Fruit fly (Drosophila melanogaster) whole organism, embryonic: ENCODE measurements around the gene CG11168.

Experiments used
- Abd-B ChIP-seq: fragments of 200-800 bp; sonication (Bioruptor generic); optimal IDR thresholded peaks from 2 replicates; lab custom pipeline; 2018; ENCODE audit warnings: missing biosample characterization, mild to moderate bottlenecking, missing genetic modification characterization, moderate library complexity
- Ada2b ChIP-seq: fragments of 200-800 bp; sonication (Bioruptor generic); IDR thresholded peaks from 2 replicates; pipeline ENCODE4 v1.3.6; 2022; ENCODE audit warnings: missing biosample characterization, missing genetic modification characterization
- Aef1 ChIP-seq: fragments of 200-800 bp; sonication (Bioruptor generic); IDR thresholded peaks from 3 replicates; pipeline ENCODE4 v1.3.6; 2022; ENCODE audit warnings: missing biosample characterization, missing genetic modification characterization
- Atf3 ChIP-seq: fragments of 200-800 bp; sonication (Bioruptor generic); optimal IDR thresholded peaks from 3 replicates; lab custom pipeline; 2016; ENCODE audit warnings: missing biosample characterization, missing genetic modification characterization
- Awh ChIP-seq: fragments of 200-800 bp; sonication (Bioruptor generic); IDR thresholded peaks from 2 replicates; pipeline ENCODE4, ENCODE4 v1.3.6; 2022; ENCODE audit warnings: missing biosample characterization, missing genetic modification characterization
- CG10321 ChIP-seq: fragments of 200-800 bp; sonication (Bioruptor generic); IDR thresholded peaks from 2 replicates; pipeline ENCODE4 v1.3.6; 2022; ENCODE audit warnings: missing biosample characterization, missing genetic modification characterization
- CG10462 ChIP-seq: fragments of 200-800 bp; sonication (Bioruptor generic); optimal IDR thresholded peaks from 2 replicates; lab custom pipeline; 2016; ENCODE audit warnings: missing biosample characterization, missing genetic modification characterization
- CG13287 ChIP-seq: fragments of 200-800 bp; sonication (Bioruptor generic); IDR thresholded peaks from 2 replicates; pipeline ENCODE4 v1.3.6; 2022; ENCODE audit warnings: missing biosample characterization, missing genetic modification characterization; ENCODE audit not compliant: partially characterized antibody
- CG13424 ChIP-seq: fragments of 200-800 bp; sonication (Bioruptor generic); optimal IDR thresholded peaks from 2 replicates; lab custom pipeline; 2019; ENCODE audit warnings: missing biosample characterization, mild to moderate bottlenecking, missing genetic modification characterization, moderate library complexity
- CG14050 ChIP-seq: fragments of 200-800 bp; sonication (Bioruptor generic); IDR thresholded peaks from 3 replicates; pipeline ENCODE4 v1.3.6; 2022; ENCODE audit warnings: missing biosample characterization, missing genetic modification characterization
- CG1602 ChIP-seq: fragments of 200-800 bp; sonication (Bioruptor generic); optimal IDR thresholded peaks from 3 replicates; lab custom pipeline; 2016; ENCODE audit warnings: missing biosample characterization, missing genetic modification characterization
- CG31441 ChIP-seq: fragments of 200-800 bp; sonication (Bioruptor generic); IDR thresholded peaks from 2 replicates; pipeline ENCODE4 v1.3.6; 2022; ENCODE audit warnings: missing biosample characterization, missing genetic modification characterization
- CG32767 ChIP-seq: fragments of 200-800 bp; sonication (Bioruptor generic); IDR thresholded peaks from 2 replicates; pipeline ENCODE4 v1.3.6; 2022; ENCODE audit warnings: missing biosample characterization, missing genetic modification characterization
- CG4730 ChIP-seq: fragments of 200-800 bp; sonication (Bioruptor generic); IDR thresholded peaks from 2 replicates; pipeline ENCODE4 v1.3.6; 2022; ENCODE audit warnings: missing biosample characterization, missing genetic modification characterization
- CG6791 ChIP-seq: fragments of 200-800 bp; sonication (Bioruptor generic); IDR thresholded peaks from 3 replicates; pipeline ENCODE4 v1.3.6; 2022; ENCODE audit warnings: missing biosample characterization, missing genetic modification characterization; ENCODE audit not compliant: partially characterized antibody
- CG6854 ChIP-seq: fragments of 200-800 bp; sonication (Bioruptor generic); optimal IDR thresholded peaks from 3 replicates; lab custom pipeline; 2017; ENCODE audit warnings: missing biosample characterization, mild to moderate bottlenecking, missing genetic modification characterization
- CG7372 ChIP-seq: fragments of 200-800 bp; sonication (Bioruptor generic); IDR thresholded peaks from 2 replicates; pipeline ENCODE4 v1.3.6; 2022; ENCODE audit warnings: missing biosample characterization, missing genetic modification characterization
- CG9727 ChIP-seq: fragments of 200-800 bp; sonication (Bioruptor generic); optimal IDR thresholded peaks from 3 replicates; lab custom pipeline; 2017; ENCODE audit warnings: missing biosample characterization, mild to moderate bottlenecking, missing genetic modification characterization
- Dref ChIP-seq: fragments of 200-800 bp; sonication (Bioruptor generic); IDR thresholded peaks from 2 replicates; pipeline ENCODE4 v1.3.6; 2022; ENCODE audit warnings: missing biosample characterization, missing genetic modification characterization
- ERR ChIP-seq: fragments of 200-800 bp; sonication (Bioruptor generic); optimal IDR thresholded peaks from 2 replicates; lab custom pipeline; 2016; ENCODE audit warnings: missing biosample characterization, missing genetic modification characterization
- Elba2 ChIP-seq: fragments of 200-800 bp; sonication (Bioruptor generic); optimal IDR thresholded peaks from 3 replicates; lab custom pipeline; 2016; ENCODE audit warnings: missing biosample characterization, missing genetic modification characterization
- HHEX ChIP-seq: fragments of 200-800 bp; sonication (Bioruptor generic); optimal IDR thresholded peaks from 3 replicates; lab custom pipeline; 2017; ENCODE audit warnings: missing biosample characterization, mild to moderate bottlenecking, missing genetic modification characterization, missing genetic modification reagents
- HLH3B ChIP-seq: fragments of 200-800 bp; sonication (Bioruptor generic); IDR thresholded peaks from 2 replicates; pipeline ENCODE4 v1.3.6; 2022; ENCODE audit warnings: missing biosample characterization, missing genetic modification characterization
- HLHmδ ChIP-seq: fragments of 200-800 bp; sonication (Bioruptor generic); optimal IDR thresholded peaks from 2 replicates; lab custom pipeline; 2018; ENCODE audit warnings: missing biosample characterization, mild to moderate bottlenecking, missing genetic modification characterization, moderate library complexity
- Med ChIP-seq: fragments of 200-800 bp; sonication (Bioruptor generic); peaks from one replicate; lab custom pipeline; 2016; ENCODE audit warnings: missing biosample characterization, missing genetic modification characterization, mild to moderate bottlenecking, inconsistent platforms, moderate library complexity
- Myb ChIP-seq: fragments of 200-800 bp; sonication (Bioruptor generic); optimal IDR thresholded peaks from 2 replicates; lab custom pipeline; 2016; ENCODE audit warnings: missing biosample characterization, missing genetic modification characterization
- NC2α ChIP-seq: fragments of 200-800 bp; sonication (Bioruptor generic); optimal IDR thresholded peaks from 2 replicates; lab custom pipeline; 2016; ENCODE audit warnings: missing biosample characterization, missing genetic modification characterization
- Nf-YB ChIP-seq: fragments of 200-800 bp; sonication (Bioruptor generic); optimal IDR thresholded peaks from 3 replicates; lab custom pipeline; 2019; ENCODE audit warnings: missing biosample characterization, mild to moderate bottlenecking, missing genetic modification characterization, moderate library complexity
- Side ChIP-seq: fragments of 200-800 bp; sonication (Bioruptor generic); optimal IDR thresholded peaks from 2 replicates; lab custom pipeline; 2016; ENCODE audit warnings: missing biosample characterization, missing genetic modification characterization
- Six4 ChIP-seq: fragments of 200-800 bp; sonication (Bioruptor generic); optimal IDR thresholded peaks from 2 replicates; lab custom pipeline; 2016; ENCODE audit warnings: missing biosample characterization, missing genetic modification characterization
- Sox100B ChIP-seq: fragments of 200-800 bp; sonication (Bioruptor generic); optimal IDR thresholded peaks from 3 replicates; lab custom pipeline; 2018; ENCODE audit warnings: missing biosample characterization, mild to moderate bottlenecking, missing genetic modification characterization
- Sry-δ ChIP-seq: fragments of 200-800 bp; sonication (Bioruptor generic); optimal IDR thresholded peaks from 2 replicates; lab custom pipeline; 2016; ENCODE audit warnings: missing biosample characterization, missing genetic modification characterization
- Usf ChIP-seq: fragments of 200-800 bp; sonication (Bioruptor generic); optimal IDR thresholded peaks from 2 replicates; lab custom pipeline; 2017; ENCODE audit warnings: missing genotype, missing biosample characterization, missing genetic modification characterization
- abd-A ChIP-seq: fragments of 200-800 bp; sonication (Bioruptor generic); optimal IDR thresholded peaks from 3 replicates; lab custom pipeline; 2019; ENCODE audit warnings: missing biosample characterization, mild to moderate bottlenecking, missing genetic modification characterization, moderate library complexity
- bbx ChIP-seq: fragments of 200-800 bp; sonication (Bioruptor generic); IDR thresholded peaks from 2 replicates; pipeline ENCODE4 v1.3.6; 2022; ENCODE audit warnings: missing biosample characterization, missing genetic modification characterization; ENCODE audit not compliant: partially characterized antibody
- chn ChIP-seq: fragments of 200-800 bp; sonication (Bioruptor generic); optimal IDR thresholded peaks from 2 replicates; lab custom pipeline; 2016; ENCODE audit warnings: missing biosample characterization, missing genetic modification characterization
- da ChIP-seq: fragments of 200-800 bp; sonication (Bioruptor generic); optimal IDR thresholded peaks from 2 replicates; lab custom pipeline; 2016; ENCODE audit warnings: missing biosample characterization, missing genetic modification characterization
- ewg ChIP-seq: fragments of 200-800 bp; sonication (Bioruptor generic); optimal IDR thresholded peaks from 3 replicates; lab custom pipeline; 2017; ENCODE audit warnings: mild to moderate bottlenecking, missing biosample characterization, missing genetic modification reagents, missing genetic modification characterization
- exex ChIP-seq: fragments of 200-800 bp; sonication (Bioruptor generic); optimal IDR thresholded peaks from 4 replicates; lab custom pipeline; 2018; ENCODE audit warnings: missing biosample characterization, mild to moderate bottlenecking, missing genetic modification characterization, moderate library complexity
- gsb ChIP-seq: fragments of 200-800 bp; sonication (Bioruptor generic); IDR thresholded peaks from 2 replicates; pipeline ENCODE4 v1.3.6; 2022; ENCODE audit warnings: missing biosample characterization, missing genetic modification characterization
- gsb-n ChIP-seq: fragments of 200-800 bp; sonication (Bioruptor generic); optimal IDR thresholded peaks from 3 replicates; lab custom pipeline; 2018; ENCODE audit warnings: missing biosample characterization, mild to moderate bottlenecking, missing genetic modification characterization
- her ChIP-seq: fragments of 200-800 bp; sonication (Bioruptor generic); optimal IDR thresholded peaks from 2 replicates; lab custom pipeline; 2016; ENCODE audit warnings: missing biosample characterization, missing genetic modification characterization
- mam ChIP-seq: fragments of 200-800 bp; sonication (Bioruptor generic); optimal IDR thresholded peaks from 3 replicates; lab custom pipeline; 2016; ENCODE audit warnings: missing biosample characterization, missing genetic modification characterization
- pfk ChIP-seq: fragments of 200-800 bp; sonication (Bioruptor generic); optimal IDR thresholded peaks from 2 replicates; lab custom pipeline; 2018; ENCODE audit warnings: missing biosample characterization, mild to moderate bottlenecking, missing genetic modification characterization, moderate library complexity
- psq ChIP-seq: fragments of 200-800 bp; sonication (Bioruptor generic); optimal IDR thresholded peaks from 2 replicates; lab custom pipeline; 2017; ENCODE audit warnings: missing biosample characterization, missing genetic modification characterization
- so ChIP-seq: fragments of 200-800 bp; sonication (Bioruptor generic); IDR thresholded peaks from 3 replicates; pipeline ENCODE4 v1.3.6; 2022; ENCODE audit warnings: missing biosample characterization, missing genetic modification characterization
- tll ChIP-seq, 2 experiments: fragments of 200-800 bp in 1 of 2; fragments of >200 bp in 1 of 2; sonication (Bioruptor generic) in 1 of 2; optimal IDR thresholded peaks; 2 replicates each; lab custom pipeline; 2017 to 2019; ENCODE audit warnings: missing biosample characterization in 2 of 2, missing genetic modification characterization in 2 of 2, mild to moderate bottlenecking in 1 of 2, moderate library complexity in 1 of 2
- toy ChIP-seq: fragments of 200-800 bp; sonication (Bioruptor generic); IDR thresholded peaks from 2 replicates; pipeline ENCODE4 v1.3.6; 2022; ENCODE audit warnings: missing biosample characterization, missing genetic modification characterization
- tup ChIP-seq: fragments of 200-800 bp; sonication (Bioruptor generic); optimal IDR thresholded peaks from 2 replicates; lab custom pipeline; 2016; ENCODE audit warnings: missing biosample characterization, mild to moderate bottlenecking, missing genetic modification characterization, moderate library complexity
- yki ChIP-seq: fragments of >200 bp; optimal IDR thresholded peaks from 3 replicates; lab custom pipeline; 2018

Gene CG11168

dm6 chr3R:24944920-24945853, 27.3 kb downstream of the CG11168 start, which contains the start of the genes ssh and Nmnat (continued):
- no peak for TF ChIP-seq gsb-n (tag; lab: Kevin White, UChicago)
- TF ChIP-seq tup (GFP tag; lab: Kevin White, UChicago): no peak
- no peak for TF ChIP-seq pfk (GFP tag; lab: Kevin White, UChicago)
- TF ChIP-seq Side: peak; percentile 37
- TF ChIP-seq Med: peak; percentile 84
- TF ChIP-seq chn (GFP tag; lab: Kevin White, UChicago): no peak
- no peak for TF ChIP-seq abd-A
- no peak for TF ChIP-seq Awh (GFP tag; lab: Robert Waterston, UW)
- TF ChIP-seq Myb (GFP tag; lab: Kevin White, UChicago): peak; percentile 67
- TF ChIP-seq Abd-B (GFP tag; lab: Kevin White, UChicago): no peak
- no peak for TF ChIP-seq Sox100B (GFP tag; lab: Kevin White, UChicago)
- TF ChIP-seq mam (GFP tag; lab: Kevin White, UChicago): peak; percentile 37
- no peak for TF ChIP-seq CG32767 (GFP tag; lab: Robert Waterston, UW)
- TF ChIP-seq Elba2 (GFP tag; lab: Kevin White, UChicago): peak; percentile 79
- TF ChIP-seq ewg (GFP tag; lab: Kevin White, UChicago): peak; percentile 0
- TF ChIP-seq gsb: no peak
- no peak for TF ChIP-seq HLHmδ
- no peak for TF ChIP-seq so (GFP tag; lab: Robert Waterston, UW)
- TF ChIP-seq CG7372 (GFP tag; lab: Robert Waterston, UW): no peak
- 0 out of 2 replicates have a peak, but pooled peaks have one; percentile 15 for TF ChIP-seq CG31441
- TF ChIP-seq HLH3B (GFP tag; lab: Robert Waterston, UW): no peak
- TF ChIP-seq Nf-YB (GFP tag; lab: Kevin White, UChicago): peak; percentile 19
- TF ChIP-seq Ada2b: no peak
- TF ChIP-seq Usf (GFP tag; lab: Kevin White, UChicago): no peak
- TF ChIP-seq yki (lab: Kevin White, UChicago): no peak
- TF ChIP-seq Sry-δ: peak; percentile 95
- no peak for TF ChIP-seq toy (GFP tag; lab: Robert Waterston, UW)
- TF ChIP-seq tll (GFP tag; optimal IDR thresholded peaks at IDR 0.05; lab: Kevin White, UChicago): peak; percentile 85 to 89
- no peak for TF ChIP-seq CG14050
- TF ChIP-seq her (GFP tag; lab: Kevin White, UChicago): peak; percentile 19
- no peak for TF ChIP-seq Six4 (GFP tag; lab: Kevin White, UChicago)
- TF ChIP-seq CG13424 (tag; lab: Kevin White, UChicago): no peak
- no peak for TF ChIP-seq HHEX (GFP tag; lab: Kevin White, UChicago)
- TF ChIP-seq CG6791 (GFP tag; lab: Robert Waterston, UW): peak; percentile 88
- TF ChIP-seq da (GFP tag; lab: Kevin White, UChicago): no peak
- no peak for TF ChIP-seq CG6854 (GFP tag; lab: Kevin White, UChicago)
- peak; percentile 93 for TF ChIP-seq CG13287 (GFP tag; lab: Robert Waterston, UW)
- TF ChIP-seq psq (GFP tag; lab: Kevin White, UChicago): peak; percentile 60
- no peak for TF ChIP-seq exex (tag; lab: Kevin White, UChicago)
- TF ChIP-seq CG9727: peak; percentile 65
- no peak for TF ChIP-seq Aef1 (GFP tag; lab: Robert Waterston, UW)
- no peak for TF ChIP-seq Atf3 (GFP tag; lab: Kevin White, UChicago)
- TF ChIP-seq NC2α (GFP tag; lab: Kevin White, UChicago): no peak
- TF ChIP-seq CG4730 (GFP tag; lab: Robert Waterston, UW): no peak
- peak; percentile 87 for TF ChIP-seq bbx (GFP tag; lab: Robert Waterston, UW)
- TF ChIP-seq CG1602 (GFP tag; lab: Kevin White, UChicago): no peak
- TF ChIP-seq ERR (GFP tag; lab: Kevin White, UChicago): no peak
- no peak for TF ChIP-seq CG10321 (GFP tag; lab: Robert Waterston, UW)
- TF ChIP-seq CG10462: no peak
- peak; percentile 92 for TF ChIP-seq Dref (GFP tag; lab: Robert Waterston, UW)
